Fruit fly (Drosophila melanogaster) whole organism, embryonic: Measurements from ENCODE around the gene Reg-2.
A peak's percentile ranks its signal among the peaks of the same experiment; 100 is the strongest.

Experiments
- Awh ChIP-seq: fragments of 200-800 bp; sonication (Bioruptor generic); IDR thresholded peaks from 2 replicates; pipeline ENCODE4, ENCODE4 v1.3.6; 2022; ENCODE audit warnings: missing biosample characterization, missing genetic modification characterization
- Bgb ChIP-seq: fragments of 200-800 bp; sonication (Bioruptor generic); IDR thresholded peaks from 2 replicates; pipeline ENCODE4 v1.3.6; 2022; ENCODE audit warnings: missing biosample characterization, missing genetic modification characterization; ENCODE audit not compliant: partially characterized antibody
- BtbVII ChIP-seq: fragments of 200-800 bp; sonication (Bioruptor generic); optimal IDR thresholded peaks from 3 replicates; lab custom pipeline; 2017; ENCODE audit warnings: missing biosample characterization, mild to moderate bottlenecking, missing genetic modification characterization
- CG1024 ChIP-seq: fragments of 200-800 bp; sonication (Bioruptor generic); IDR thresholded peaks from 2 replicates; pipeline ENCODE4 v1.3.6; 2022; ENCODE audit warnings: missing biosample characterization, missing genetic modification characterization
- CG10274 ChIP-seq: fragments of 200-800 bp; sonication (Bioruptor generic); optimal IDR thresholded peaks from 3 replicates; lab custom pipeline; 2017; ENCODE audit warnings: missing biosample characterization, mild to moderate bottlenecking, missing genetic modification characterization
- CG10654 ChIP-seq: fragments of 200-800 bp; sonication (Bioruptor generic); optimal IDR thresholded peaks from 2 replicates; lab custom pipeline; 2016; ENCODE audit warnings: missing biosample characterization, missing genetic modification characterization
- CG11723 ChIP-seq: fragments of 200-800 bp; sonication (Bioruptor generic); optimal IDR thresholded peaks from 2 replicates; lab custom pipeline; 2017; ENCODE audit warnings: missing biosample characterization, mild to moderate bottlenecking, missing genetic modification characterization
- CG12155 ChIP-seq: fragments of 200-800 bp; sonication (Bioruptor generic); optimal IDR thresholded peaks from 3 replicates; lab custom pipeline; 2016; ENCODE audit warnings: missing biosample characterization, missing genetic modification characterization
- CG13287 ChIP-seq: fragments of 200-800 bp; sonication (Bioruptor generic); IDR thresholded peaks from 2 replicates; pipeline ENCODE4 v1.3.6; 2022; ENCODE audit warnings: missing biosample characterization, missing genetic modification characterization; ENCODE audit not compliant: partially characterized antibody
- CG5245 ChIP-seq: fragments of 200-800 bp; sonication (Bioruptor generic); optimal IDR thresholded peaks from 3 replicates; lab custom pipeline; 2016; ENCODE audit warnings: missing biosample characterization, missing genetic modification characterization
- CG6254 ChIP-seq: fragments of 200-800 bp; sonication (Bioruptor generic); optimal IDR thresholded peaks from 3 replicates; lab custom pipeline; 2017; ENCODE audit warnings: mild to moderate bottlenecking, missing biosample characterization, missing genetic modification reagents, missing genetic modification characterization
- CG6272 ChIP-seq: fragments of 200-800 bp; sonication (Bioruptor generic); IDR thresholded peaks from 2 replicates; pipeline ENCODE4 v1.3.6; 2022; ENCODE audit warnings: missing biosample characterization, missing genetic modification characterization
- CG7372 ChIP-seq: fragments of 200-800 bp; sonication (Bioruptor generic); IDR thresholded peaks from 2 replicates; pipeline ENCODE4 v1.3.6; 2022; ENCODE audit warnings: missing biosample characterization, missing genetic modification characterization
- CG8388 ChIP-seq: fragments of 200-800 bp; sonication (Bioruptor generic); optimal IDR thresholded peaks from 2 replicates; lab custom pipeline; 2019; ENCODE audit warnings: missing biosample characterization, mild to moderate bottlenecking, missing genetic modification characterization, moderate library complexity
- CG8944 ChIP-seq: fragments of 200-800 bp; sonication (Bioruptor generic); optimal IDR thresholded peaks from 3 replicates; lab custom pipeline; 2016; ENCODE audit warnings: missing biosample characterization, missing genetic modification characterization
- CG9876 ChIP-seq: fragments of 200-800 bp; sonication (Bioruptor generic); optimal IDR thresholded peaks from 2 replicates; lab custom pipeline; 2016; ENCODE audit warnings: missing biosample characterization, missing genetic modification characterization
- Dbx ChIP-seq: fragments of 200-800 bp; sonication (Bioruptor generic); IDR thresholded peaks from 3 replicates; pipeline ENCODE4 v1.3.6; 2022; ENCODE audit warnings: missing biosample characterization, missing genetic modification characterization
- Dfd ChIP-seq, 2 experiments: fragments of >200 bp; optimal IDR thresholded peaks; 2 replicates each; lab custom pipeline; 2017; ENCODE audit warnings: missing biosample characterization in 2 of 2, missing genetic modification characterization in 2 of 2
- Fer1 ChIP-seq: fragments of 200-800 bp; sonication (Bioruptor generic); optimal IDR thresholded peaks from 2 replicates; lab custom pipeline; 2017; ENCODE audit warnings: missing biosample characterization, mild to moderate bottlenecking, missing genetic modification characterization
- Gsc ChIP-seq: fragments of 200-800 bp; sonication (Bioruptor generic); IDR thresholded peaks from 2 replicates; pipeline ENCODE4 v1.3.6; 2022; ENCODE audit warnings: missing biosample characterization, missing genetic modification characterization
- HLH4C ChIP-seq: fragments of 200-800 bp; sonication (Bioruptor generic); IDR thresholded peaks from 3 replicates; pipeline ENCODE4 v1.3.6; 2022; ENCODE audit warnings: missing biosample characterization, missing genetic modification characterization; ENCODE audit not compliant: partially characterized antibody
- HLHmδ ChIP-seq: fragments of 200-800 bp; sonication (Bioruptor generic); optimal IDR thresholded peaks from 2 replicates; lab custom pipeline; 2018; ENCODE audit warnings: missing biosample characterization, mild to moderate bottlenecking, missing genetic modification characterization, moderate library complexity
- HmgD ChIP-seq: fragments of 200-800 bp; sonication (Bioruptor generic); optimal IDR thresholded peaks from 3 replicates; lab custom pipeline; 2016; ENCODE audit warnings: missing biosample characterization, missing genetic modification characterization
- Lpt ChIP-seq: fragments of >200 bp; optimal IDR thresholded peaks from 2 replicates; lab custom pipeline; 2018; ENCODE audit warnings: missing biosample characterization, missing genetic modification characterization
- Nf-YA ChIP-seq: fragments of 200-800 bp; sonication (Bioruptor generic); IDR thresholded peaks from 2 replicates; pipeline ENCODE4 v1.3.6; 2022; ENCODE audit warnings: missing biosample characterization, missing genetic modification characterization
- Optix ChIP-seq: fragments of 200-800 bp; sonication (Bioruptor generic); IDR thresholded peaks from 3 replicates; pipeline ENCODE4 v1.3.6; 2022; ENCODE audit warnings: missing biosample characterization, missing genetic modification characterization
- Rx ChIP-seq: fragments of 200-800 bp; sonication (Bioruptor generic); IDR thresholded peaks from 2 replicates; pipeline ENCODE4 v1.3.6; 2022; ENCODE audit warnings: missing biosample characterization, missing genetic modification characterization
- Side ChIP-seq: fragments of 200-800 bp; sonication (Bioruptor generic); optimal IDR thresholded peaks from 2 replicates; lab custom pipeline; 2016; ENCODE audit warnings: missing biosample characterization, missing genetic modification characterization
- Sox100B ChIP-seq: fragments of 200-800 bp; sonication (Bioruptor generic); optimal IDR thresholded peaks from 3 replicates; lab custom pipeline; 2018; ENCODE audit warnings: missing biosample characterization, mild to moderate bottlenecking, missing genetic modification characterization
- Taf1 ChIP-seq: fragments of 200-800 bp; sonication (Bioruptor generic); IDR thresholded peaks from 2 replicates; pipeline ENCODE4 v1.3.6; 2022; ENCODE audit warnings: missing biosample characterization, missing genetic modification characterization
- bowl ChIP-seq: fragments of 200-800 bp; sonication (Bioruptor generic); IDR thresholded peaks from 2 replicates; pipeline ENCODE4 v1.3.6; 2022; ENCODE audit warnings: missing biosample characterization, missing genetic modification characterization
- cas ChIP-seq: fragments of 200-800 bp; sonication (Bioruptor generic); IDR thresholded peaks from 2 replicates; pipeline ENCODE4 v1.3.6; 2022; ENCODE audit warnings: missing biosample characterization, missing genetic modification characterization
- chm ChIP-seq: fragments of 200-800 bp; sonication (Bioruptor generic); IDR thresholded peaks from 2 replicates; pipeline ENCODE4 v1.3.6; 2022; ENCODE audit warnings: missing biosample characterization, missing genetic modification characterization
- emc ChIP-seq: fragments of 200-800 bp; sonication (Bioruptor generic); optimal IDR thresholded peaks from 2 replicates; lab custom pipeline; 2016; ENCODE audit warnings: missing biosample characterization, missing genetic modification characterization
- ems ChIP-seq: fragments of 200-800 bp; sonication (Bioruptor generic); optimal IDR thresholded peaks from 3 replicates; lab custom pipeline; 2016; ENCODE audit warnings: missing biosample characterization, missing genetic modification characterization
- eve ChIP-seq, 2 experiments: fragments of >200 bp; optimal IDR thresholded peaks; 2 replicates each; lab custom pipeline; 2017; ENCODE audit warnings: missing biosample characterization in 2 of 2, missing genetic modification characterization in 2 of 2
- eyg ChIP-seq: fragments of 200-800 bp; sonication (Bioruptor generic); optimal IDR thresholded peaks from 3 replicates; lab custom pipeline; 2016; ENCODE audit warnings: missing biosample characterization, missing genetic modification characterization
- fd64A ChIP-seq: fragments of 200-800 bp; sonication (Bioruptor generic); optimal IDR thresholded peaks from 3 replicates; lab custom pipeline; 2018; ENCODE audit warnings: missing biosample characterization, mild to moderate bottlenecking, missing genetic modification characterization
- fru ChIP-seq: fragments of >200 bp; optimal IDR thresholded peaks from 2 replicates; lab custom pipeline; 2017
- gce ChIP-seq: fragments of 200-800 bp; sonication (Bioruptor generic); IDR thresholded peaks from 3 replicates; pipeline ENCODE4 v1.3.6; 2022; ENCODE audit warnings: missing biosample characterization, missing genetic modification characterization
- grn ChIP-seq: fragments of 200-800 bp; sonication (Bioruptor generic); optimal IDR thresholded peaks from 3 replicates; lab custom pipeline; 2017; ENCODE audit warnings: missing biosample characterization, missing genetic modification characterization
- gt ChIP-seq: fragments of 200-800 bp; sonication (Bioruptor generic); IDR thresholded peaks from 2 replicates; pipeline ENCODE4 v1.3.6; 2022; ENCODE audit warnings: missing biosample characterization, missing genetic modification characterization
- ham ChIP-seq: fragments of 200-800 bp; sonication (Bioruptor generic); IDR thresholded peaks from 2 replicates; pipeline ENCODE4 v1.3.6; 2022; ENCODE audit warnings: missing biosample characterization, missing genetic modification characterization
- jigr1 ChIP-seq: fragments of 200-800 bp; sonication (Bioruptor generic); IDR thresholded peaks from 3 replicates; pipeline ENCODE4 v1.3.6; 2022; ENCODE audit warnings: missing biosample characterization, missing genetic modification characterization
- org-1 ChIP-seq: fragments of 200-800 bp; sonication (Bioruptor generic); optimal IDR thresholded peaks from 2 replicates; lab custom pipeline; 2017; ENCODE audit warnings: missing biosample characterization, missing genetic modification characterization
- pan ChIP-seq, 4 experiments: fragments of >200 bp in 3 of 4; fragments of 200-800 bp in 1 of 4; sonication (Bioruptor generic) in 1 of 4; optimal IDR thresholded peaks in 3 of 4; IDR thresholded peaks in 1 of 4; 2 replicates each; pipeline versions ENCODE4 v1.3.6 to Lab custom; 2017 to 2022; ENCODE audit warnings: missing biosample characterization in 2 of 4, missing genetic modification characterization in 2 of 4, mixed read lengths in 1 of 4
- schlank ChIP-seq: fragments of 200-800 bp; sonication (Bioruptor generic); optimal IDR thresholded peaks from 2 replicates; lab custom pipeline; 2018; ENCODE audit warnings: missing biosample characterization, mild to moderate bottlenecking, missing genetic modification characterization
- stwl ChIP-seq: fragments of 200-800 bp; sonication (Bioruptor generic); optimal IDR thresholded peaks from 3 replicates; lab custom pipeline; 2018; ENCODE audit warnings: missing biosample characterization, mild to moderate bottlenecking, missing genetic modification characterization, moderate library complexity
- ttk ChIP-seq: fragments of 200-800 bp; sonication (Bioruptor generic); IDR thresholded peaks from 2 replicates; pipeline ENCODE4 v2.1.2; 2022; ENCODE audit warnings: missing biosample characterization, missing genetic modification characterization
- z ChIP-seq: fragments of 200-800 bp; sonication (Bioruptor generic); IDR thresholded peaks from 3 replicates; pipeline ENCODE4 v1.3.6; 2022; ENCODE audit warnings: missing biosample characterization, missing genetic modification characterization

The Reg-2 gene

DNA sequence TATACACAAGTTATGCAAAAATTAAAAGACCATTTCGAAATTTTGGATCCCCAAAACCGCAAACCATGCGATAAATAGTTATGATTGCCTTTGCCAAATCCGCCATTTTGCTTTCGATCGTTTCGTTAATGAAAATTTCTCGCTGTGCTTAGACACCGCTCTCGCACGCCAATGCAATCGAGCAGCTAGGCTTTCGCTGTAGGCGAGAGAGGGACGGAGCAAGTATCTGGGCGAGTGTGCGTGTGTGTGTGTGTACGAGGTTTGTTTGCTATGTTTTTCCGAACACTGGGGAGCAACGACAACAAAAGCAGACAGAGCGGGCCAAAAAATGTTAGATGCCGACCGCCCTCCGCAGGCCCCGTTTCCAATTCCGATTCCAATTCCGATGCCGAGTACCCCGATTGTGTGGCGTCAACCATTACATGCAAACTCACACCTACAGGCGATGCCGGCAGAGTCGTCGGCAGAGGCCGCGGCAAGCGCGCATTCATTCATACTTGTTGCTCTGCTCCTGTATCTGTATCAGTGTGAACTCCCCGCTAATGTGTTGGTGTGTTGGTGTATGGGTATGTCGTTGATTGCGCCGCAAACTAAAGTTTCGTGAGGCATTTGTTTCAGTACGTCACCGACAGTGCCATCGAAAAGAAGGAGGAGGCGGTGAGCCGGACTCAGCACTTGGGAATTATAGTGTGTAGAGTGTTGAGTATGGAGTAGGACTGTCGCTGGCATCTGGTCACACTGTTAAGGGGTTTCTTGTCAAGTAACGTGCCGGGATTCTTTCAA lies 21.6 kb upstream of the Reg-2 start (continued):
- TF ChIP-seq CG8388 (peak; percentile 7), eve (GFP tag; optimal IDR thresholded peaks at IDR 0.05; lab: Kevin White, UChicago) (no peak), schlank (tag; lab: Kevin White, UChicago) (no peak), CG13287 (GFP tag; lab: Robert Waterston, UW) (peak; percentile 58; the same call in 1 of the 2 replicates), CG7372 (GFP tag; lab: Robert Waterston, UW) (0 out of 2 replicates have a peak, but pooled peaks have one; percentile 29), HLHmδ (peak; percentile 75), pan (optimal IDR thresholded peaks at IDR 0.05; lab: Kevin White, UChicago) (no peak), pan (GFP tag; optimal IDR thresholded peaks at IDR 0.05 in 1 of 2, IDR thresholded peaks at IDR 0.05 in 1 of 2) (peak in 1 of 2 experiments; percentile 66), cas (GFP tag; lab: Robert Waterston, UW) (0 out of 2 replicates have a peak, but pooled peaks have one; percentile 16), bowl (GFP tag; lab: Robert Waterston, UW) (no peak; the same call in 1 of the 2 replicates), CG10654 (GFP tag; lab: Kevin White, UChicago) (peak; percentile 17), gt (GFP tag; lab: Robert Waterston, UW) (no peak), CG8944 (GFP tag; lab: Kevin White, UChicago) (peak; percentile 42), Fer1 (GFP tag; lab: Kevin White, UChicago) (peak; percentile 74), Awh (GFP tag; lab: Robert Waterston, UW) (peak; percentile 36), CG12155 (no peak), Dfd (GFP tag; optimal IDR thresholded peaks at IDR 0.05; lab: Kevin White, UChicago) (no peak), Optix (GFP tag; lab: Robert Waterston, UW) (peak; percentile 62), Bgb (peak; percentile 66; the same call in 1 of the 2 replicates), chm (GFP tag; lab: Robert Waterston, UW) (peak; percentile 87), ems (no peak), gce (GFP tag; lab: Robert Waterston, UW) (no peak), Gsc (GFP tag; lab: Robert Waterston, UW) (no peak), Taf1 (no peak), fru (no peak), HLH4C (GFP tag; lab: Robert Waterston, UW) (no peak), z (no peak), CG5245 (GFP tag; lab: Kevin White, UChicago) (no peak), ttk (peak; percentile 39; the same call in 1 of the 2 replicates), emc (GFP tag; lab: Kevin White, UChicago) (no peak), BtbVII (peak; percentile 63), Rx (peak; percentile 47; the same call in 1 of the 2 replicates), org-1 (GFP tag; lab: Kevin White, UChicago) (peak; percentile 24), CG6272 (GFP tag; lab: Robert Waterston, UW) (peak; percentile 68), CG10274 (no peak), grn (GFP tag; lab: Kevin White, UChicago) (peak; percentile 67), HmgD (peak; percentile 47), Sox100B (GFP tag; lab: Kevin White, UChicago) (no peak), Lpt (no peak), jigr1 (GFP tag; lab: Robert Waterston, UW) (peak; percentile 9; the same call in 1 of the 3 replicates), ham (no peak), CG1024 (GFP tag; lab: Robert Waterston, UW) (no peak), CG11723 (no peak), Side (GFP tag; lab: Kevin White, UChicago) (peak; percentile 7), eyg (GFP tag; lab: Kevin White, UChicago) (no peak), CG9876 (GFP tag; lab: Kevin White, UChicago) (peak; percentile 13), fd64A (GFP tag; lab: Kevin White, UChicago) (peak; percentile 51), Nf-YA (GFP tag; lab: Robert Waterston, UW) (no peak), Dbx (GFP tag; lab: Robert Waterston, UW) (peak; percentile 72), stwl (tag; lab: Kevin White, UChicago) (peak; percentile 65), CG6254 (GFP tag; lab: Kevin White, UChicago) (no peak)
